Fruit fly (Drosophila melanogaster): Measurements from ENCODE around the gene Rrp40.

Rrp40 gene

DNA sequence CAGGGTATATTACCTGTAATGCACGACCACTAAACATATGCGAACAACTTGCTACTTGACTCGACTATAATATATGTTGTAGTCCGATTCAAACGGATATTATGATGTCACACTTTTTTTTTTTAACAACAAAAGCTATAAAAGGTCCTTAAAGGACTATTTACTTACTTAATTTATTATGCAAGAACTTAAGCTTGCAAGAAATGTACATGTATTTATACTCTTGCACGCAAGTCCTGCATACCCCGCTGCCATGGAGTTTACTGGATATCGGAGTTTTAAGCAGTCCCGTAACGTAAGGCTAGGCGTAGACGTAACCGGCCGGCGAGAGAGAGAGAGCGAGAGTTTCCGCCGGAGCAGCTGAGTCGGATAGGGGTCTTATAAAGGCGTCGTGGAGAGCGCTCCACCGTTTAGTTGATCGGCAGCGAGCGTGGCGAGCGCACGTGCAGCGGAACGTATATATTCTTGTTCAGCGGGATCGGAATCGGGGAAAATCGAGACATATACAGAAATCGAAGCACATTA, 8.6 kb downstream of the Rrp40 start (continued):
- peak; percentile 82 for TF ChIP-seq peb (GFP tag; IDR thresholded peaks at IDR 0.05)
- TF ChIP-seq Dfd (GFP tag; optimal IDR thresholded peaks at IDR 0.05), result no peak
- peak; percentile 82 for TF ChIP-seq zfh1 (GFP tag; IDR thresholded peaks at IDR 0.05)
- TF ChIP-seq pho (GFP tag; optimal IDR thresholded peaks at IDR 0.05), result peak; percentile 86
- peak; percentile 87 for TF ChIP-seq CG13624 (GFP tag; optimal IDR thresholded peaks at IDR 0.05)
- peak; percentile 78 for TF ChIP-seq CG3838 (GFP tag; optimal IDR thresholded peaks at IDR 0.05)
- 0 out of 2 replicates have a peak, but pooled peaks have one; percentile 23 for TF ChIP-seq crol (GFP tag; IDR thresholded peaks at IDR 0.05)
- peak; percentile 58 for TF ChIP-seq CG6854 (GFP tag; optimal IDR thresholded peaks at IDR 0.05)
- peak; percentile 87 for TF ChIP-seq CoRest (tag; optimal IDR thresholded peaks at IDR 0.05)
- peak; percentile 88 for TF ChIP-seq CG34422 (GFP tag; IDR thresholded peaks at IDR 0.05)
- peak; percentile 78 for TF ChIP-seq btn (GFP tag; optimal IDR thresholded peaks at IDR 0.05)
- TF ChIP-seq CG9932 (GFP tag; IDR thresholded peaks at IDR 0.05), result peak; percentile 79
- peak; percentile 82 for TF ChIP-seq ems (GFP tag; optimal IDR thresholded peaks at IDR 0.05)
- peak; percentile 93 for TF ChIP-seq CG17361 (GFP tag; IDR thresholded peaks at IDR 0.05)
- TF ChIP-seq CG1792 (GFP tag; optimal IDR thresholded peaks at IDR 0.05), result peak; percentile 74
- peak; percentile 57 for TF ChIP-seq CG15696 (tag; optimal IDR thresholded peaks at IDR 0.05)
- TF ChIP-seq Ptx1 (GFP tag; IDR thresholded peaks at IDR 0.05), result peak; percentile 94
- peak; percentile 88 for TF ChIP-seq CG2875 (GFP tag; optimal IDR thresholded peaks at IDR 0.05)
- peak; percentile 31 for TF ChIP-seq CG12299 (tag; optimal IDR thresholded peaks at IDR 0.05)
- peak; percentile 83 for TF ChIP-seq kay (GFP tag; optimal IDR thresholded peaks at IDR 0.05)
- peak; percentile 91 for TF ChIP-seq bab2 (GFP tag; optimal IDR thresholded peaks at IDR 0.05)
- TF ChIP-seq CG16815 (GFP tag; optimal IDR thresholded peaks at IDR 0.05), result peak; percentile 90
- TF ChIP-seq lov (optimal IDR thresholded peaks at IDR 0.05), result no peak
- TF ChIP-seq lov (GFP tag; IDR thresholded peaks at IDR 0.05), result peak; percentile 78; the same call in 2 of the 3 replicates
- peak; percentile 2 for TF ChIP-seq Fer2 (tag; optimal IDR thresholded peaks at IDR 0.05)
- no peak for TF ChIP-seq CG2129 (GFP tag; IDR thresholded peaks at IDR 0.05; ENCODE audit: partially characterized antibody)
- peak; percentile 77 for TF ChIP-seq CG6254 (GFP tag; optimal IDR thresholded peaks at IDR 0.05)
- TF ChIP-seq Bgb (GFP tag; IDR thresholded peaks at IDR 0.05; ENCODE audit: partially characterized antibody), result 0 out of 2 replicates have a peak, but pooled peaks have one; percentile 49
- TF ChIP-seq CG14965 (GFP tag; optimal IDR thresholded peaks at IDR 0.05; ENCODE audit: borderline replicate concordance), result peak; percentile 20
- peak; percentile 98 for TF ChIP-seq Med (GFP tag)
- TF ChIP-seq gcm (GFP tag; optimal IDR thresholded peaks at IDR 0.05), result peak; percentile 81
- TF ChIP-seq Atf3 (GFP tag; optimal IDR thresholded peaks at IDR 0.05), result peak; percentile 90
- TF ChIP-seq ken (GFP tag; IDR thresholded peaks at IDR 0.05), result peak; percentile 82; the same call in 2 of the 3 replicates
- TF ChIP-seq CG4730 (GFP tag; IDR thresholded peaks at IDR 0.05), result peak; percentile 70
- TF ChIP-seq jigr1 (GFP tag; IDR thresholded peaks at IDR 0.05), result peak; percentile 86; the same call in 2 of the 3 replicates
- peak; percentile 61 for TF ChIP-seq twi (tag; optimal IDR thresholded peaks at IDR 0.05)
- TF ChIP-seq MESR4 (GFP tag; optimal IDR thresholded peaks at IDR 0.05), result peak; percentile 6
- TF ChIP-seq crp (GFP tag; optimal IDR thresholded peaks at IDR 0.05), result peak in 1 of 2 experiments; percentile 53
- TF ChIP-seq CG14441 (GFP tag; IDR thresholded peaks at IDR 0.05), result peak; percentile 83
- TF ChIP-seq Rx (GFP tag; IDR thresholded peaks at IDR 0.05), result peak; percentile 70
- TF ChIP-seq h (optimal IDR thresholded peaks at IDR 0.05), result no peak
- peak; percentile 89 for TF ChIP-seq CG31441 (GFP tag; IDR thresholded peaks at IDR 0.05)
- TF ChIP-seq Hr3 (GFP tag; optimal IDR thresholded peaks at IDR 0.05), result peak; percentile 93
- TF ChIP-seq da (GFP tag; optimal IDR thresholded peaks at IDR 0.05), result peak; percentile 75
- peak; percentile 87 for TF ChIP-seq ara (GFP tag; IDR thresholded peaks at IDR 0.05)
- TF ChIP-seq Hey (tag; optimal IDR thresholded peaks at IDR 0.05), result no peak
- TF ChIP-seq sens (GFP tag), result peak; percentile 99
- peak; percentile 77 for TF ChIP-seq Bdp1 (GFP tag; optimal IDR thresholded peaks at IDR 0.05)
- peak; percentile 72 for TF ChIP-seq NK7.1 (GFP tag; optimal IDR thresholded peaks at IDR 0.05)
- TF ChIP-seq ssp (GFP tag; IDR thresholded peaks at IDR 0.05), result peak; percentile 79
- TF ChIP-seq CG18599 (GFP tag; optimal IDR thresholded peaks at IDR 0.05), result peak; percentile 87

Measured in whole organism, embryonic.